Fruit fly (Drosophila melanogaster) Kc167 (cell line): Measurements from ENCODE around the gene CG34454.

ENCODE experiments used
- Myc ChIP-seq: fragments of >200 bp; optimal IDR thresholded peaks from 2 replicates; lab custom pipeline; 2017; ENCODE audit warnings: missing external identifiers
- Sin3A ChIP-seq: fragments of >200 bp; optimal IDR thresholded peaks from 2 replicates; lab custom pipeline; 2018; ENCODE audit warnings: missing external identifiers
- h ChIP-seq: fragments of >200 bp; optimal IDR thresholded peaks from 3 replicates; lab custom pipeline; 2018; ENCODE audit warnings: missing external identifiers
- insv ChIP-seq: fragments of >200 bp; optimal IDR thresholded peaks from 3 replicates; lab custom pipeline; 2018; ENCODE audit warnings: missing external identifiers
- psq ChIP-seq: fragments of >200 bp; optimal IDR thresholded peaks from 2 replicates; lab custom pipeline; 2017; ENCODE audit warnings: missing external identifiers
- ttk ChIP-seq: sonication (Bioruptor generic); optimal IDR thresholded peaks from 2 replicates; lab custom pipeline; 2017; ENCODE audit warnings: missing external identifiers

DNA sequence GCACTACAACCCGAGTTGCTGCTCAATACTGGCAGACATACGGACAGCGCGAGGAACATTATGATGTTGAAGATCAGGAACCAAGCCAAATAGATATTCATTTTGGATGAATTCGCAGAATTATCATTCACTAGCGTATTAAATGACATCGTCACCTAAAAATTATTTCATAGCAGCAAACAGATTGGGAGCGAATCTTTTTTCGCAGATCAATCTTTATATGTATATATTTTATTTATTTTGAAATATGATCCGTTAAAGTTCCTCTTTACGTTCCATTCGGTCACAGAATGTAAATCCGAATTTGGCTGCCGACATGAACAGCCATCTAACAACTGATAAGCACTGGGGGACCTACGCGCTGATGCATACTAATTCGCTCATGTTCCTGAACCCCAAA is 33.7 kb upstream of the CG34454 start, which contains the start of gene CG34263:
- no peak for TF ChIP-seq ttk (lab: Kevin White, UChicago)
- TF ChIP-seq h (lab: Kevin White, UChicago) = no peak
- no peak for TF ChIP-seq psq (lab: Kevin White, UChicago)
- TF ChIP-seq Sin3A = no peak
- no peak for TF ChIP-seq Myc
- no peak for TF ChIP-seq insv
